Worm (Caenorhabditis elegans) whole organism, L2 larva: ENCODE data around the gene mob-4.
A peak's percentile ranks its signal among the peaks of the same experiment; 100 is the strongest.

Source experiments
- C34F6.9 ChIP-seq: fragments of 150-350 bp; optimal IDR thresholded peaks from 2 replicates; lab custom pipeline; 2014; ENCODE audit warnings: missing biosample characterization, missing genetic modification characterization
- F13H6.1 ChIP-seq: sonication (generic microtip); optimal IDR thresholded peaks from 2 replicates; lab custom pipeline; 2016; ENCODE audit warnings: missing genetic modification characterization, missing compliant biosample characterization
- R02D3.7 ChIP-seq: fragments of 150-350 bp; optimal IDR thresholded peaks from 2 replicates; lab custom pipeline; 2014; ENCODE audit warnings: missing biosample characterization, missing genetic modification characterization
- Y55F3AM.14 ChIP-seq: fragments of 200-800 bp; sonication (Bioruptor generic); optimal IDR thresholded peaks from 2 replicates; lab custom pipeline; 2018; ENCODE audit warnings: mild to moderate bottlenecking, missing genetic modification characterization, missing compliant biosample characterization
- ZK546.5 ChIP-seq: sonication (generic microtip); optimal IDR thresholded peaks from 2 replicates; lab custom pipeline; 2017; ENCODE audit warnings: missing biosample characterization, missing genetic modification characterization
- alr-1 ChIP-seq: fragments of 150-350 bp; optimal IDR thresholded peaks from 2 replicates; lab custom pipeline; 2014; ENCODE audit warnings: missing biosample characterization, missing genetic modification characterization
- aly-2 ChIP-seq: fragments of 150-350 bp; optimal IDR thresholded peaks from 2 replicates; lab custom pipeline; 2014; ENCODE audit warnings: missing biosample characterization, missing genetic modification characterization
- ama-1 ChIP-seq: fragments of 150-350 bp; optimal IDR thresholded peaks from 2 replicates; lab custom pipeline; 2018; ENCODE audit warnings: inconsistent platforms
- blmp-1 ChIP-seq: sonication (generic microtip); optimal IDR thresholded peaks from 2 replicates; lab custom pipeline; 2017; ENCODE audit warnings: missing genetic modification characterization, mild to moderate bottlenecking, missing compliant biosample characterization, antibody characterized with exemption, moderate library complexity; ENCODE audit not compliant: insufficient read depth
- ceh-16 ChIP-seq: fragments of 150-350 bp; optimal IDR thresholded peaks from 2 replicates; lab custom pipeline; 2014; ENCODE audit warnings: missing biosample characterization, missing genetic modification characterization
- ceh-82 ChIP-seq: fragments of 150-350 bp; optimal IDR thresholded peaks from 2 replicates; lab custom pipeline; 2014; ENCODE audit warnings: missing biosample characterization, missing genetic modification characterization
- crh-2 ChIP-seq: sonication (generic microtip); optimal IDR thresholded peaks from 2 replicates; lab custom pipeline; 2017; ENCODE audit warnings: missing biosample characterization, missing genetic modification characterization
- dmd-4 ChIP-seq: sonication (generic microtip); optimal IDR thresholded peaks from 2 replicates; lab custom pipeline; 2017; ENCODE audit warnings: missing biosample characterization, missing genetic modification characterization
- elt-1 ChIP-seq: fragments of 150-350 bp; optimal IDR thresholded peaks from 2 replicates; lab custom pipeline; 2014; ENCODE audit warnings: missing biosample characterization, missing genetic modification characterization
- elt-3 ChIP-seq: sonication (generic microtip); optimal IDR thresholded peaks from 2 replicates; lab custom pipeline; 2017; ENCODE audit warnings: missing biosample characterization, missing genetic modification characterization
- lin-11 ChIP-seq: fragments of 150-350 bp; sonication (generic microtip); optimal IDR thresholded peaks from 2 replicates; lab custom pipeline; 2014; ENCODE audit warnings: missing biosample characterization, missing genetic modification characterization, inconsistent platforms, mixed read lengths
- lin-13 ChIP-seq: fragments of 150-350 bp; optimal IDR thresholded peaks from 2 replicates; lab custom pipeline; 2014; ENCODE audit warnings: missing biosample characterization, missing genetic modification reagents, missing genetic modification characterization
- lin-39 ChIP-seq: fragments of 150-350 bp; optimal IDR thresholded peaks from 2 replicates; lab custom pipeline; 2014; ENCODE audit warnings: missing biosample characterization, missing genetic modification reagents, missing genetic modification characterization
- lsy-2 ChIP-seq, 2 experiments: fragments of 150-350 bp in 1 of 2; sonication (generic microtip) in 1 of 2; optimal IDR thresholded peaks; 2 replicates each; lab custom pipeline; 2014 to 2017; ENCODE audit warnings: missing biosample characterization in 2 of 2, missing genetic modification characterization in 2 of 2
- mab-5 ChIP-seq: fragments of 150-350 bp; optimal IDR thresholded peaks from 2 replicates; lab custom pipeline; 2014; ENCODE audit warnings: missing biosample characterization, missing genetic modification characterization
- mdl-1 ChIP-seq, 2 experiments: fragments of 150-350 bp in 1 of 2; sonication (generic microtip) in 1 of 2; optimal IDR thresholded peaks; 2 replicates each; lab custom pipeline; 2017; ENCODE audit warnings: missing biosample characterization in 2 of 2, missing genetic modification characterization in 2 of 2
- nhr-10 ChIP-seq: sonication (generic microtip); optimal IDR thresholded peaks from 2 replicates; lab custom pipeline; 2017; ENCODE audit warnings: missing biosample characterization, missing genetic modification characterization
- nhr-11 ChIP-seq: fragments of 150-350 bp; optimal IDR thresholded peaks from 2 replicates; lab custom pipeline; 2014; ENCODE audit warnings: missing biosample characterization, missing genetic modification characterization
- nhr-129 ChIP-seq: fragments of 150-350 bp; optimal IDR thresholded peaks from 2 replicates; lab custom pipeline; 2014; ENCODE audit warnings: missing biosample characterization, missing genetic modification characterization
- nhr-21 ChIP-seq: fragments of 150-350 bp; optimal IDR thresholded peaks from 2 replicates; lab custom pipeline; 2014; ENCODE audit warnings: missing biosample characterization, missing genetic modification characterization
- nhr-23 ChIP-seq: fragments of 150-350 bp; optimal IDR thresholded peaks from 2 replicates; lab custom pipeline; 2014; ENCODE audit warnings: missing biosample characterization, missing genetic modification reagents, missing genetic modification characterization
- nhr-237 ChIP-seq: fragments of 150-350 bp; optimal IDR thresholded peaks from 2 replicates; lab custom pipeline; 2014; ENCODE audit warnings: missing biosample characterization, missing genetic modification characterization
- nhr-6 ChIP-seq: fragments of 150-350 bp; optimal IDR thresholded peaks from 2 replicates; lab custom pipeline; 2014; ENCODE audit warnings: missing biosample characterization, missing genetic modification characterization
- nhr-77 ChIP-seq: fragments of 150-350 bp; optimal IDR thresholded peaks from 2 replicates; lab custom pipeline; 2014; ENCODE audit warnings: missing biosample characterization, missing genetic modification characterization
- sem-4 ChIP-seq: fragments of 150-350 bp; optimal IDR thresholded peaks from 2 replicates; lab custom pipeline; 2014; ENCODE audit warnings: missing biosample characterization, missing genetic modification reagents, missing genetic modification characterization
- sma-3 ChIP-seq: sonication (generic microtip); optimal IDR thresholded peaks from 2 replicates; lab custom pipeline; 2016; ENCODE audit warnings: missing genetic modification reagents, missing genetic modification characterization, missing compliant biosample characterization
- sma-9 ChIP-seq, 2 experiments: fragments of 150-350 bp in 1 of 2; sonication (generic microtip) in 1 of 2; optimal IDR thresholded peaks; 2 replicates each; lab custom pipeline; 2014 to 2016; ENCODE audit warnings: missing genetic modification characterization in 2 of 2, mild to moderate bottlenecking in 1 of 2, missing biosample characterization in 1 of 2, missing compliant biosample characterization in 1 of 2, missing genetic modification reagents in 1 of 2, moderate library complexity in 1 of 2
- snpc-4 ChIP-seq: fragments of 150-350 bp; optimal IDR thresholded peaks from 2 replicates; lab custom pipeline; 2014; ENCODE audit warnings: missing biosample characterization, missing genetic modification characterization
- unc-39 ChIP-seq: fragments of 150-350 bp; optimal IDR thresholded peaks from 2 replicates; lab custom pipeline; 2014; ENCODE audit warnings: missing biosample characterization, missing genetic modification characterization
- unc-55 ChIP-seq: fragments of 150-350 bp; sonication (generic microtip); optimal IDR thresholded peaks from 3 replicates; lab custom pipeline; 2014; ENCODE audit warnings: missing biosample characterization, missing genetic modification reagents, missing genetic modification characterization
- unc-62 ChIP-seq: fragments of 150-350 bp; optimal IDR thresholded peaks from 2 replicates; lab custom pipeline; 2014; ENCODE audit warnings: missing biosample characterization, missing genetic modification reagents, missing genetic modification characterization
- zag-1 ChIP-seq: fragments of 150-350 bp; optimal IDR thresholded peaks from 2 replicates; lab custom pipeline; 2014; ENCODE audit warnings: missing biosample characterization, missing genetic modification characterization
- ztf-1 ChIP-seq: fragments of 200-800 bp; sonication (Bioruptor generic); conservative IDR thresholded peaks from 2 replicates; pipeline ENCODE4 v1.3.6; 2022; ENCODE audit warnings: missing genetic modification characterization, missing compliant biosample characterization
- ztf-4 ChIP-seq: fragments of 150-350 bp; optimal IDR thresholded peaks from 2 replicates; lab custom pipeline; 2014; ENCODE audit warnings: missing biosample characterization, missing genetic modification characterization

The mob-4 gene

DNA sequence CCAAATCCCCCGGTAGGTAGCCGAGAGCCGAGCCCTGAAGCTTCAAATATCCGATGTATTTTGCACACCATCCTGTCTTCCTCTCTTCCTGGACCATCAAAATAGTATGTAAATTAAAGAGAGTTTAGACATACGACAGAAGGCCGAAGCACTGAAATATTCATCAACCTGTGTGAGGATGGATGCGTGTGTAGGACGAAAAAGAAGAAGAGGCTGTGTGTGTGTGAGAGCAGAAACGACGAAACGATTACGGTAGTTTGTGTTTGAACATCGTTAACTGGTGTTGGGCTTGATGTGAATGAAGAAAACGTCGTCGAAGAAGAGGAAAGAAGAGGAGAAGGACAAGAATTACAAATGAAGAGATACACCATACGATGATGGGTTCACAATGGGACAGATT is 13.3 kb upstream of the mob-4 start:
- TF ChIP-seq ztf-4 (no peak), alr-1 (tag; lab: Kevin White, UChicago) (no peak), nhr-10 (tag; lab: Kevin White, UChicago) (no peak), lsy-2 (tag; optimal IDR thresholded peaks at IDR 0.05; lab: Kevin White, UChicago) (peak in 1 of 2 experiments; percentile 54), sem-4 (no peak), nhr-23 (tag; lab: Kevin White, UChicago) (no peak), unc-55 (peak; percentile 49), blmp-1 (tag; lab: Kevin White, UChicago) (no peak), C34F6.9 (tag; lab: Kevin White, UChicago) (peak; percentile 17), nhr-129 (tag; lab: Kevin White, UChicago) (peak; percentile 14)

DNA sequence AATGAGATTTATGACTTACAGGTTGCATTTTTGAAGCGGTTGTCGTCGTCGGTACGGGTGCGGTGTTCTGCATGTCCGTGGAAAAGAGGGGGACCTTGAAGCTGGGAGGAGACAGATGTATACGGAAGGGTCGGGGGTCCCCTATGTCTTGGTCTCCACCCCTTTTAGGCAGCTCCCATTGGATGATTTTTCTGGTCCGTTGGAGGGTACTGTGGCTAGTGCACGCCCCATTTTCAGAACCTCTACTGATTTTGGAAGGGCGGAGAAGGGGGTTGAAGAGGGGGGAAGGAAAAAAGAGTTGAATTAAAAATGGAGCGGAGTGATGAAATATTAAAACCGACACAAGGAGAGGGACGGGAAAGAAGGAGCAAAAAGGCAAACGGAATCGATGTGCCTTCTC is 8.7 kb upstream of the mob-4 start, which contains the start of gene unc-86:
Gene unc-86 (minus strand): TSS at position 113 of the 400 bp plus-strand sequence.
- TF ChIP-seq nhr-77 (tag; lab: Kevin White, UChicago) (no peak), mab-5 (tag; lab: Kevin White, UChicago) (no peak), unc-55 (peak; percentile 4)
- TF ChIP-seq, all 48 proteins: peak for 1

DNA sequence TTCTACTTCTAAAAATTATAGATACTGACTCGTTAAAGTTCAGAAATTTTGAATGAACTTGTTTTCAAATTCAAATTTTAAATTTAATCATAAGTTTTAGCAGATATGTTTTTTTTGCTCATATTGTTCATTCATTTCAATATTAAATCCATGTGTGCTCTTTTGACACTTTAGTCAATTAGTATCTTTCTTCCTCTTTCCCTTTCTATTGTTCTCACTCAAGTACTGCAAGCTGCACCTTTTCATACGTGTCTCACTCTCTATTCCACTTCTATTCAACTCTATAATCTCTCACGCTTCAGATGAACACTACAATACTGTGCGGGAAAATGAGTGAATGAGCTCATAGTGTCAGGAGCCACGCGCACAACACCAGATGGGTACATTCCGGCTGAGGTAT is 7.0 kb upstream of the mob-4 start, which contains the start of gene C30A5.16:
Gene C30A5.16 (plus strand): TSS at position 301 of the 400 bp plus-strand sequence.
- TF ChIP-seq unc-39 (tag; lab: Kevin White, UChicago) (no peak), nhr-237 (tag; lab: Kevin White, UChicago) (no peak)
- TF ChIP-seq, all 48 proteins: peak for 0

DNA sequence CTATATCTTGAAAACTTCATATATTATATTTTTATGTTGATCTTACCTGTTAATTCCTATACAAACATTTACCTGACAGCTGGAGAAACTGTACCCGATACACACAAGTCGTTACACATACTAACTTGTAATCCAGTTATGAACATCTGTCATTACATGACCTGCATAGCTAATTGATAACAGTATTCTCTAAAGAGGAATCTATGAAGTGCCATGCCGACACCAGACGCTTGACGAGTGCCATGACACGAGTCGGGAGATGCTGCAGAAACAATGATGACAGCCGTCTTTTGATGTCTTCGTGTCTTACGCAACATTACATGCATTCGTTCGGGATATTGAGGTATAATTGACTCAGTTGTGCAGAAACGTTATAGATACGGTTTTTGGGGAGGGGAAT is 4.8 kb upstream of the mob-4 start:
- TF ChIP-seq nhr-11 (tag; lab: Kevin White, UChicago) (no peak), sma-3 (GFP tag; lab: Kevin White, UChicago) (no peak), lsy-2 (tag; optimal IDR thresholded peaks at IDR 0.05; lab: Kevin White, UChicago) (no peak), nhr-237 (tag; lab: Kevin White, UChicago) (no peak), nhr-129 (tag; lab: Kevin White, UChicago) (no peak), ceh-16 (tag; lab: Kevin White, UChicago) (no peak), nhr-23 (tag; lab: Kevin White, UChicago) (no peak)

DNA sequence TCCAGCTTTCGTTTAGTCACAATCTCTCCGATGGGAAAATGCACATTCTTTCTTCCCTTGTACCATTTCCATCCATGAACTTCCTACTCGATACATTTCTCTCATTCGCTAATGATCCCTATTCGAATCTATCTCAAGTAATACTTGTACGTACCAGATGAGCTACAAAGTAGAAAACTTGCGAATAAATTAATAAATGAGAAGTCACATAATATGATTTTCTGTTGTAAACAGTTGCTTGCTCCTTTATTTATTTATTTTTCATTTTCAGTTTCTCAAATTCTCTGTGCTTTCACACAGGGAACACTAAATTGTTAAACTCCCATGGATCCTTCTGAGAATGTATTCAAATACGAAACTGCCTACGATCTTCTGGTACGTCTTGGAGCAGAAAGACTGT is 1.3 kb downstream of the mob-4 start, which contains the start of gene rfs-1:
Gene rfs-1 (plus strand): TSS at position 301 of the 400 bp plus-strand sequence.
- TF ChIP-seq ceh-16 (tag; lab: Kevin White, UChicago) (no peak), lin-13 (GFP tag; lab: Kevin White, UChicago) (no peak), mdl-1 (tag; optimal IDR thresholded peaks at IDR 0.05; lab: Kevin White, UChicago) (no peak), alr-1 (tag; lab: Kevin White, UChicago) (no peak), nhr-23 (tag; lab: Kevin White, UChicago) (no peak), ceh-82 (tag; lab: Kevin White, UChicago) (no peak), lin-11 (tag; lab: Kevin White, UChicago) (no peak), zag-1 (no peak), ztf-4 (no peak), Y55F3AM.14 (GFP tag; lab: Kevin White, UChicago) (no peak)

DNA sequence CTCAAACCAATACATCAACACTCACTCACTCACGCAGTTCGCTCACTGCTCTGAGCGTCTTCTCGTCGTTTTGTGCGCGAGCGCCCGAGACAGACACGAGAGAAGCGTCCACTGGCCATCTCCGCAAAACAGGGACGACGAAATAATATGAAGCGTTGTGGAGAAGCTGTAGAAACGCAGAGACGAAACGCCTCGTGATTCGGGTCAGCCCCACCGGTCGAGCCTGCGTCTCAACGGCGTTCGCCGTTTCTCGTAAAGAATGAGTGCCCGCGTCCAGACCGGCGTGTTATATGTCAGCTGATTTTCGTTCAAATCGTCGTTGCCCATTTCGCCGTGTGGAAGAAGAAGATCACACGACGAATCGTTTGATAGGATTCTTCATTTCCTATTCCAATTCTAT is 2.6 kb downstream of the mob-4 start, which contains the start of gene fbxl-1:
Gene fbxl-1 (plus strand): TSS at position 320 of the 400 bp plus-strand sequence.
- no peak for TF ChIP-seq ZK546.5 (tag; lab: Kevin White, UChicago)
- TF ChIP-seq nhr-6, result peak; percentile 18
- no peak for TF ChIP-seq alr-1 (tag; lab: Kevin White, UChicago)
- no peak for TF ChIP-seq elt-1 (tag; lab: Kevin White, UChicago)
- TF ChIP-seq C34F6.9 (tag; lab: Kevin White, UChicago), result peak; percentile 96
- TF ChIP-seq snpc-4, result peak; percentile 64
- TF ChIP-seq unc-62 (GFP tag; lab: Kevin White, UChicago), result no peak
- no peak for TF ChIP-seq ceh-16 (tag; lab: Kevin White, UChicago)
- TF ChIP-seq ama-1 (lab: Kevin White, UChicago), result no peak
- peak; percentile 66 for TF ChIP-seq nhr-21 (tag; lab: Kevin White, UChicago)
- peak; percentile 91 for TF ChIP-seq nhr-129 (tag; lab: Kevin White, UChicago)
- TF ChIP-seq ztf-1 (GFP tag; lab: Robert Waterston, UW), result no peak
- peak; percentile 87 for TF ChIP-seq F13H6.1 (tag; lab: Kevin White, UChicago)
- peak; percentile 66 for TF ChIP-seq zag-1
- no peak for TF ChIP-seq elt-3 (tag; lab: Kevin White, UChicago)
- no peak for TF ChIP-seq lin-39 (tag; lab: Kevin White, UChicago)
- TF ChIP-seq aly-2 (tag; lab: Kevin White, UChicago), result no peak
- TF ChIP-seq unc-55, result peak; percentile 76
- TF ChIP-seq ztf-4, result peak; percentile 38
- peak; percentile 86 for TF ChIP-seq sma-9 (GFP tag; optimal IDR thresholded peaks at IDR 0.05; lab: Kevin White, UChicago)
- no peak for TF ChIP-seq sma-9 (tag; optimal IDR thresholded peaks at IDR 0.05; lab: Kevin White, UChicago)
- peak; percentile 57 for TF ChIP-seq mab-5 (tag; lab: Kevin White, UChicago)
- no peak for TF ChIP-seq R02D3.7
- no peak for TF ChIP-seq nhr-11 (tag; lab: Kevin White, UChicago)
- no peak for TF ChIP-seq nhr-77 (tag; lab: Kevin White, UChicago)
- peak; percentile 92 for TF ChIP-seq lin-11 (tag; lab: Kevin White, UChicago)
- no peak for TF ChIP-seq dmd-4 (tag; lab: Kevin White, UChicago)
- TF ChIP-seq crh-2, result peak; percentile 75
- no peak for TF ChIP-seq unc-39 (tag; lab: Kevin White, UChicago)
- no peak for TF ChIP-seq nhr-23 (tag; lab: Kevin White, UChicago)
- peak; percentile 88 for TF ChIP-seq sem-4
- peak; percentile 53 for TF ChIP-seq sma-3 (GFP tag; lab: Kevin White, UChicago)
- peak; percentile 71 for TF ChIP-seq Y55F3AM.14 (GFP tag; lab: Kevin White, UChicago)
